Fruit fly (Drosophila melanogaster): ENCODE data around the gene CG10428.

Gene CG10428

DNA sequence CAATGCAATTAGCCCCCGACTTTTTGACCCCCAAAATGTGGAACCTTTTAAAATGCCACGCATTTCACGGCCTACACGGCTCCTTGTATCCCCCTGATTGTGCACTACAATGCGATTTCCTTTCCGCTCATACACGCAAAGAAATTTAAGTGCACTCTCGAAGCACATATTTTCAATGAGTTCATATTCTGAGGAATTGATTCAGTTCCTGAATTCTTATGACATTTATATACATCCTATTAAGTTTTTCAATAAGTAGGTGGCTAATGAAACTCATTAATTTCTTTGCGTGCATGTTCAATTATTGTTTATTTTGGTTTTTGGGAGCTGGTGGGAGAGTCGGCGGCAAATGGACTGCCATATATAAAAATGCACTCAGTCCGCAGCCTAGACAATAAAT, 49.4 kb upstream of the CG10428 start (continued):
- TF ChIP-seq Bdp1 (GFP tag; optimal IDR thresholded peaks at IDR 0.05) (peak; percentile 50), CG7372 (GFP tag; IDR thresholded peaks at IDR 0.05) (no peak), jumu (GFP tag; optimal IDR thresholded peaks at IDR 0.05) (peak; percentile 72), CG11085 (GFP tag; IDR thresholded peaks at IDR 0.05) (no peak), az2 (GFP tag; optimal IDR thresholded peaks at IDR 0.05) (peak; percentile 71), CG10321 (GFP tag; IDR thresholded peaks at IDR 0.05) (no peak), Ets97D (GFP tag; optimal IDR thresholded peaks at IDR 0.05) (no peak), Hr78 (GFP tag; optimal IDR thresholded peaks at IDR 0.05) (peak in 1 of 2 experiments; percentile 49), CG32532 (GFP tag; IDR thresholded peaks at IDR 0.05) (no peak), lov (optimal IDR thresholded peaks at IDR 0.05) (no peak), lov (GFP tag; IDR thresholded peaks at IDR 0.05) (peak; percentile 63; the same call in 1 of the 3 replicates), CG13123 (GFP tag; optimal IDR thresholded peaks at IDR 0.05) (peak; percentile 43), CG15696 (tag; optimal IDR thresholded peaks at IDR 0.05) (peak; percentile 53), HmgD (GFP tag; optimal IDR thresholded peaks at IDR 0.05) (no peak), CG17912 (GFP tag; optimal IDR thresholded peaks at IDR 0.05) (no peak), CG17802 (tag; optimal IDR thresholded peaks at IDR 0.05) (peak; percentile 55), tio (GFP tag; optimal IDR thresholded peaks at IDR 0.05) (peak; percentile 44), Bteb2 (GFP tag; optimal IDR thresholded peaks at IDR 0.05) (no peak), dati (GFP tag; IDR thresholded peaks at IDR 0.05) (no peak), CG17829 (tag; optimal IDR thresholded peaks at IDR 0.05) (peak; percentile 82), Dref (GFP tag; IDR thresholded peaks at IDR 0.05) (no peak), cas (GFP tag; IDR thresholded peaks at IDR 0.05) (no peak), CG11695 (GFP tag; IDR thresholded peaks at IDR 0.05) (no peak), Sox102F (GFP tag; optimal IDR thresholded peaks at IDR 0.05) (peak; percentile 85), mam (GFP tag; optimal IDR thresholded peaks at IDR 0.05) (peak; percentile 25), ara (GFP tag; IDR thresholded peaks at IDR 0.05) (peak; percentile 82), CG1832 (GFP tag; optimal IDR thresholded peaks at IDR 0.05) (no peak), Max (GFP tag; optimal IDR thresholded peaks at IDR 0.05) (peak; percentile 34), Dek (tag; optimal IDR thresholded peaks at IDR 0.05) (no peak), CG42726 (GFP tag; IDR thresholded peaks at IDR 0.05; ENCODE audit: partially characterized antibody) (no peak), pho (GFP tag; optimal IDR thresholded peaks at IDR 0.05) (no peak), Fer1 (GFP tag; optimal IDR thresholded peaks at IDR 0.05) (no peak), Dip3 (GFP tag; optimal IDR thresholded peaks at IDR 0.05) (no peak), CG2202 (tag; optimal IDR thresholded peaks at IDR 0.05) (peak; percentile 85), CG34224 (GFP tag; IDR thresholded peaks at IDR 0.05; ENCODE audit: partially characterized antibody) (no peak), CG9876 (GFP tag; optimal IDR thresholded peaks at IDR 0.05) (no peak), B-H2 (GFP tag; optimal IDR thresholded peaks at IDR 0.05) (no peak), ab (GFP tag; optimal IDR thresholded peaks at IDR 0.05) (peak; percentile 32), bowl (GFP tag; IDR thresholded peaks at IDR 0.05) (no peak), insv (GFP tag; optimal IDR thresholded peaks at IDR 0.05) (no peak), ato (GFP tag; IDR thresholded peaks at IDR 0.05; ENCODE audit: partially characterized antibody) (no peak), gsb-n (tag; optimal IDR thresholded peaks at IDR 0.05) (peak; percentile 85), Deaf1 (tag; optimal IDR thresholded peaks at IDR 0.05) (peak; percentile 14), Poxn (GFP tag; IDR thresholded peaks at IDR 0.05) (no peak), CG10267 (tag; optimal IDR thresholded peaks at IDR 0.05) (peak; percentile 72), Pdp1 (GFP tag; optimal IDR thresholded peaks at IDR 0.05) (peak; percentile 53 to 61), CG10147 (GFP tag; optimal IDR thresholded peaks at IDR 0.05) (no peak), Sin3A (optimal IDR thresholded peaks at IDR 0.05) (no peak), CG13894 (tag; optimal IDR thresholded peaks at IDR 0.05) (no peak), sug (tag; optimal IDR thresholded peaks at IDR 0.05) (no peak), Awh (GFP tag; IDR thresholded peaks at IDR 0.05) (no peak), CG5953 (GFP tag; IDR thresholded peaks at IDR 0.05) (0 out of 2 replicates have a peak, but pooled peaks have one; percentile 29)
